Worm (Caenorhabditis elegans) whole organism, L4 larva: ENCODE results near the gene let-754.

ENCODE experiments used
- D1046.2 ChIP-seq: fragments of 200-800 bp; sonication (Bioruptor generic); IDR thresholded peaks from 2 replicates; pipeline ENCODE4 v1.3.6; 2022; ENCODE audit warnings: missing genetic modification characterization, missing compliant biosample characterization
- F44E2.7 ChIP-seq: fragments of 200-800 bp; sonication (Bioruptor generic); IDR thresholded peaks from 2 replicates; pipeline ENCODE4 v2.1.2; 2022; ENCODE audit warnings: missing genetic modification characterization, missing compliant biosample characterization
- R02D3.7 ChIP-seq: fragments of 150-350 bp; sonication (generic microtip); optimal IDR thresholded peaks from 3 replicates; lab custom pipeline; 2014; ENCODE audit warnings: missing biosample characterization, missing genetic modification characterization
- T26A8.4 ChIP-seq: fragments of 200-800 bp; sonication (Bioruptor generic); IDR thresholded peaks from 2 replicates; pipeline ENCODE4 v1.3.6; 2022; ENCODE audit warnings: missing genetic modification characterization, missing compliant biosample characterization
- Y105C5A.15 ChIP-seq: fragments of 200-800 bp; sonication (Bioruptor generic); IDR thresholded peaks from 2 replicates; pipeline ENCODE4 v1.3.6; 2022; ENCODE audit warnings: missing genetic modification characterization, missing compliant biosample characterization
- Y48G9A.11 ChIP-seq: fragments of 200-800 bp; sonication (Bioruptor generic); IDR thresholded peaks from 2 replicates; pipeline ENCODE4 v1.3.6; 2022; ENCODE audit warnings: missing genetic modification reagents, missing genetic modification characterization, missing compliant biosample characterization
- Y5F2A.4 ChIP-seq: fragments of 200-800 bp; sonication (Bioruptor generic); optimal IDR thresholded peaks from 2 replicates; lab custom pipeline; 2018; ENCODE audit warnings: mild to moderate bottlenecking, missing genetic modification characterization, missing compliant biosample characterization
- aha-1 ChIP-seq: fragments of 150-350 bp; peaks from one replicate; lab custom pipeline; 2014; ENCODE audit warnings: missing biosample characterization, missing genetic modification characterization
- aly-2 ChIP-seq: sonication (generic microtip); optimal IDR thresholded peaks from 2 replicates; lab custom pipeline; 2018; ENCODE audit warnings: missing biosample characterization, missing genetic modification characterization
- ceh-32 ChIP-seq: sonication (generic microtip); optimal IDR thresholded peaks from 2 replicates; lab custom pipeline; 2016; ENCODE audit warnings: mild to moderate bottlenecking, missing genetic modification characterization, missing compliant biosample characterization; ENCODE audit not compliant: poor library complexity
- ceh-82 ChIP-seq: sonication (generic microtip); optimal IDR thresholded peaks from 2 replicates; lab custom pipeline; 2017; ENCODE audit warnings: missing biosample characterization, missing genetic modification characterization
- dmd-8 ChIP-seq: fragments of 200-800 bp; sonication (Bioruptor generic); IDR thresholded peaks from 2 replicates; pipeline ENCODE4 v1.3.6; 2022; ENCODE audit warnings: missing genetic modification characterization, missing compliant biosample characterization
- duxl-1 ChIP-seq: sonication (generic microtip); optimal IDR thresholded peaks from 2 replicates; lab custom pipeline; 2016; ENCODE audit warnings: mild to moderate bottlenecking, missing genetic modification characterization, moderate library complexity, missing compliant biosample characterization; ENCODE audit not compliant: poor library complexity
- egl-43 ChIP-seq: fragments of 200-800 bp; sonication (Bioruptor generic); IDR thresholded peaks from 2 replicates; pipeline ENCODE4 v1.3.6; 2022; ENCODE audit warnings: missing genetic modification reagents, missing genetic modification characterization, missing compliant biosample characterization
- fos-1 ChIP-seq: fragments of 150-350 bp; optimal IDR thresholded peaks from 2 replicates; lab custom pipeline; 2014; ENCODE audit warnings: missing biosample characterization, missing genetic modification characterization
- gei-8 ChIP-seq: fragments of 200-800 bp; sonication (Bioruptor generic); optimal IDR thresholded peaks from 2 replicates; lab custom pipeline; 2018; ENCODE audit warnings: mild to moderate bottlenecking, missing genetic modification characterization, missing compliant biosample characterization
- hif-1 ChIP-seq, 2 experiments: sonication (generic microtip); optimal IDR thresholded peaks; 2 replicates each; lab custom pipeline; 2016 to 2017; ENCODE audit warnings: missing compliant biosample characterization in 2 of 2, missing genetic modification characterization in 2 of 2, missing genetic modification reagents in 2 of 2, missing genotype in 2 of 2, mild to moderate bottlenecking in 1 of 2
- hlh-11 ChIP-seq: fragments of 200-800 bp; sonication (Bioruptor generic); optimal IDR thresholded peaks from 2 replicates; lab custom pipeline; 2018; ENCODE audit warnings: mild to moderate bottlenecking, missing genetic modification characterization, missing compliant biosample characterization
- lim-7 ChIP-seq: fragments of 200-800 bp; sonication (Bioruptor generic); IDR thresholded peaks from 2 replicates; pipeline ENCODE4 v1.3.6; 2022; ENCODE audit warnings: missing genetic modification characterization, missing compliant biosample characterization
- lin-39 ChIP-seq: fragments of 150-350 bp; optimal IDR thresholded peaks from 2 replicates; lab custom pipeline; 2014; ENCODE audit warnings: missing biosample characterization, missing genetic modification reagents, missing genetic modification characterization
- lir-3 ChIP-seq: sonication (generic microtip); optimal IDR thresholded peaks from 2 replicates; lab custom pipeline; 2016; ENCODE audit warnings: mild to moderate bottlenecking, missing genetic modification characterization, missing compliant biosample characterization
- madf-5 ChIP-seq, 2 experiments: fragments of 200-800 bp; sonication (Bioruptor generic); IDR thresholded peaks; 2 replicates each; pipeline ENCODE4 v1.3.6; 2022; ENCODE audit warnings: missing compliant biosample characterization in 2 of 2, missing genetic modification characterization in 2 of 2
- madf-9 ChIP-seq: fragments of 200-800 bp; sonication (Bioruptor generic); conservative IDR thresholded peaks from 2 replicates; pipeline ENCODE4 v1.3.6; 2022; ENCODE audit warnings: missing genetic modification reagents, missing genetic modification characterization, missing compliant biosample characterization
- mdl-1 ChIP-seq, 2 experiments: fragments of 150-350 bp in 1 of 2; sonication (generic microtip) in 1 of 2; optimal IDR thresholded peaks; 2 replicates each; lab custom pipeline; 2014 to 2017; ENCODE audit warnings: missing biosample characterization in 2 of 2, missing genetic modification characterization in 2 of 2
- mep-1 ChIP-seq: fragments of 150-350 bp; sonication (generic microtip); optimal IDR thresholded peaks from 3 replicates; lab custom pipeline; 2014; ENCODE audit warnings: missing biosample characterization, missing genetic modification characterization
- mxl-2 ChIP-seq: fragments of 200-800 bp; sonication (Bioruptor generic); conservative IDR thresholded peaks from 2 replicates; pipeline ENCODE4 v1.3.6; 2022; ENCODE audit warnings: missing genetic modification reagents, missing genetic modification characterization, missing compliant biosample characterization
- nhr-102 ChIP-seq: sonication (generic microtip); optimal IDR thresholded peaks from 2 replicates; lab custom pipeline; 2016; ENCODE audit warnings: mild to moderate bottlenecking, missing genetic modification characterization, moderate library complexity, missing compliant biosample characterization
- nhr-111 ChIP-seq: fragments of 200-800 bp; sonication (Bioruptor generic); optimal IDR thresholded peaks from 2 replicates; lab custom pipeline; 2018; ENCODE audit warnings: mild to moderate bottlenecking, missing genetic modification characterization, missing compliant biosample characterization
- nhr-237 ChIP-seq: sonication (generic microtip); optimal IDR thresholded peaks from 2 replicates; lab custom pipeline; 2017; ENCODE audit warnings: missing biosample characterization, missing genetic modification characterization
- nhr-25 ChIP-seq: sonication (generic microtip); optimal IDR thresholded peaks from 2 replicates; lab custom pipeline; 2017; ENCODE audit warnings: missing genetic modification characterization, mild to moderate bottlenecking, missing compliant biosample characterization, antibody characterized with exemption, moderate library complexity, borderline replicate concordance; ENCODE audit not compliant: insufficient read depth
- nhr-28 ChIP-seq: fragments of 150-350 bp; optimal IDR thresholded peaks from 2 replicates; lab custom pipeline; 2014; ENCODE audit warnings: missing biosample characterization, missing genetic modification characterization
- nhr-42 ChIP-seq: fragments of 200-800 bp; sonication (Bioruptor generic); IDR thresholded peaks from 2 replicates; pipeline ENCODE4 v1.3.6; 2022; ENCODE audit warnings: missing genetic modification characterization, missing compliant biosample characterization
- nhr-48 ChIP-seq: sonication (generic microtip); optimal IDR thresholded peaks from 2 replicates; lab custom pipeline; 2016; ENCODE audit warnings: mild to moderate bottlenecking, missing genetic modification characterization, missing compliant biosample characterization
- nhr-6 ChIP-seq: fragments of 150-350 bp; optimal IDR thresholded peaks from 2 replicates; lab custom pipeline; 2014; ENCODE audit warnings: missing biosample characterization, missing genetic modification characterization
- pha-4 ChIP-seq, 2 experiments: fragments of 150-350 bp in 1 of 2; fragments of 200-800 bp in 1 of 2; sonication (Bioruptor generic) in 1 of 2; IDR thresholded peaks in 1 of 2; optimal IDR thresholded peaks in 1 of 2; 2 replicates each; pipeline versions ENCODE4 v1.3.6 to Lab custom; 2014 to 2022; ENCODE audit warnings: missing genetic modification characterization in 2 of 2, missing genetic modification reagents in 2 of 2, missing biosample characterization in 1 of 2, missing compliant biosample characterization in 1 of 2
- rbr-2 ChIP-seq: sonication (generic microtip); optimal IDR thresholded peaks from 2 replicates; lab custom pipeline; 2016; ENCODE audit warnings: missing genotype, missing genetic modification characterization, missing compliant biosample characterization
- set-16 ChIP-seq: fragments of 200-800 bp; sonication (Bioruptor generic); IDR thresholded peaks from 2 replicates; pipeline ENCODE4 v1.3.6; 2022; ENCODE audit warnings: missing genetic modification reagents, missing genetic modification characterization, missing compliant biosample characterization
- snpc-1.2 ChIP-seq: fragments of 200-800 bp; sonication (Bioruptor generic); IDR thresholded peaks from 2 replicates; pipeline ENCODE4 v1.3.6; 2022; ENCODE audit warnings: missing genetic modification reagents, missing genetic modification characterization, missing compliant biosample characterization
- spr-3 ChIP-seq: fragments of 200-800 bp; sonication (Bioruptor generic); optimal IDR thresholded peaks from 2 replicates; lab custom pipeline; 2018; ENCODE audit warnings: mild to moderate bottlenecking, missing genetic modification characterization, missing compliant biosample characterization
- tra-1 ChIP-seq: fragments of 200-800 bp; sonication (Bioruptor generic); IDR thresholded peaks from 2 replicates; pipeline ENCODE4 v1.3.6; 2022; ENCODE audit warnings: missing genetic modification reagents, missing genetic modification characterization, missing compliant biosample characterization
- unc-130 ChIP-seq: sonication (generic microtip); optimal IDR thresholded peaks from 2 replicates; lab custom pipeline; 2016; ENCODE audit warnings: missing genetic modification reagents, missing genetic modification characterization, missing compliant biosample characterization
- zfp-2 ChIP-seq: sonication (generic microtip); optimal IDR thresholded peaks from 2 replicates; lab custom pipeline; 2016; ENCODE audit warnings: mild to moderate bottlenecking, missing genetic modification characterization, missing compliant biosample characterization
- zip-11 ChIP-seq: fragments of 200-800 bp; sonication (Bioruptor generic); IDR thresholded peaks from 2 replicates; pipeline ENCODE4 v1.3.6; 2022; ENCODE audit warnings: missing genetic modification characterization, missing compliant biosample characterization

let-754 gene

ce11 chrIII:7981938-7982337 is 28.8 kb upstream of the let-754 start:
- TF ChIP-seq aha-1 (peak; percentile 11), D1046.2 (GFP tag; lab: Robert Waterston, UW) (peak; percentile 57; the same call in 1 of the 2 replicates), snpc-1.2 (GFP tag; lab: Robert Waterston, UW) (0 out of 2 replicates have a peak, but pooled peaks have one; percentile 8), set-16 (GFP tag; lab: Robert Waterston, UW) (peak; percentile 64), Y5F2A.4 (no peak), aly-2 (tag; lab: Kevin White, UChicago) (no peak)

DNA sequence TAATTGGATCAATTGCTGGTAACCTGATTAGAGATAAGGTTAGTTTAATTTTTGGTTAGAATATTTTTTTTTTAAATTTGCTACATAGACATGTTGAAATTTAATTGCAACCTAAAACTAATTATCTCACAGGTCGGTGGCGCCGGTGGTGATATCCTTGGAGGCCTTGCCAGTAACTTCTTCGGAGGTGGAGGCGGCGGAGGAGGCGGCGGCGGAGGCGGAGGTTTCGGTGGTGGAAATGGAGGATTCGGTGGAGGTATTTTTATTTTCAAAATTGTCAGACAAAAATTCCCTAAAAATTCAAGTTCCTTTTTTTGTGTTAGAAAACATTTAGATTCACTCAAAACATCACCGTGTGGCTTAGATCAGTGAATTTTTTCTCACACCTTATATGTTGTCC is 28.1 kb upstream of the let-754 start:
- TF ChIP-seq fos-1 (tag; lab: Kevin White, UChicago) (no peak), set-16 (GFP tag; lab: Robert Waterston, UW) (peak; percentile 66), duxl-1 (tag; lab: Kevin White, UChicago) (no peak)
- TF ChIP-seq, all 104 proteins: peak for 1

ce11 chrIII:7979659-7980058 is 26.6 kb upstream of the let-754 start, which contains the start of gene clp-1:
Gene clp-1, plus strand, starts transcription at chrIII:7979959.
- TF ChIP-seq Y48G9A.11 (GFP tag; lab: Robert Waterston, UW) (no peak), pha-4 (GFP tag; IDR thresholded peaks at IDR 0.05; lab: Robert Waterston, UW) (no peak), pha-4 (tag; optimal IDR thresholded peaks at IDR 0.05; lab: Kevin White, UChicago) (no peak), egl-43 (GFP tag; lab: Robert Waterston, UW) (0 out of 2 replicates have a peak, but pooled peaks have one; percentile 16)

- TF ChIP-seq tra-1 (GFP tag; lab: Robert Waterston, UW) (no peak), nhr-102 (tag; lab: Kevin White, UChicago) (no peak), Y48G9A.11 (GFP tag; lab: Robert Waterston, UW) (no peak), lim-7 (GFP tag; lab: Robert Waterston, UW) (no peak), ceh-32 (tag; lab: Kevin White, UChicago) (no peak), gei-8 (GFP tag; lab: Kevin White, UChicago) (no peak), madf-9 (GFP tag; lab: Robert Waterston, UW) (no peak), zip-11 (GFP tag; lab: Robert Waterston, UW) (no peak), nhr-48 (no peak), mdl-1 (tag; optimal IDR thresholded peaks at IDR 0.05; lab: Kevin White, UChicago) (peak in 1 of 2 experiments; percentile 23), rbr-2 (no peak), zfp-2 (tag; lab: Kevin White, UChicago) (no peak), T26A8.4 (GFP tag; lab: Robert Waterston, UW) (no peak), egl-43 (GFP tag; lab: Robert Waterston, UW) (no peak), dmd-8 (GFP tag; lab: Robert Waterston, UW) (no peak), aly-2 (tag; lab: Kevin White, UChicago) (no peak), lir-3 (tag; lab: Kevin White, UChicago) (no peak), nhr-25 (no peak), duxl-1 (tag; lab: Kevin White, UChicago) (no peak), mep-1 (tag; lab: Kevin White, UChicago) (peak; percentile 46), snpc-1.2 (GFP tag; lab: Robert Waterston, UW) (no peak), hlh-11 (tag; lab: Kevin White, UChicago) (peak; percentile 75), set-16 (GFP tag; lab: Robert Waterston, UW) (no peak), F44E2.7 (GFP tag; lab: Robert Waterston, UW) (no peak), nhr-237 (tag; lab: Kevin White, UChicago) (no peak), lin-39 (tag; lab: Kevin White, UChicago) (no peak), spr-3 (no peak), ceh-82 (tag; lab: Kevin White, UChicago) (no peak), mxl-2 (no peak), Y105C5A.15 (no peak), nhr-28 (tag; lab: Kevin White, UChicago) (peak; percentile 44), nhr-42 (no peak), hif-1 (tag; optimal IDR thresholded peaks at IDR 0.05; lab: Kevin White, UChicago) (no peak), unc-130 (GFP tag; lab: Kevin White, UChicago) (no peak), madf-5 (GFP tag; IDR thresholded peaks at IDR 0.05; lab: Robert Waterston, UW) (no peak), R02D3.7 (no peak), nhr-6 (tag; lab: Kevin White, UChicago) (peak; percentile 60), nhr-111 (GFP tag; lab: Kevin White, UChicago) (no peak)
Observed at ce11 chrIII:7978723-7979122, 25.6 kb upstream of the let-754 start.
